Worm (Caenorhabditis elegans) whole organism, young adult: ENCODE data around the gene try-14.

Source experiments
- B0019.2 ChIP-seq: fragments of 200-800 bp; sonication (Bioruptor generic); conservative IDR thresholded peaks from 2 replicates; pipeline ENCODE4 v1.3.6; 2022; ENCODE audit warnings: missing genetic modification reagents, missing genetic modification characterization, missing compliant biosample characterization
- B0035.1 ChIP-seq: sonication (generic microtip); optimal IDR thresholded peaks from 2 replicates; lab custom pipeline; 2016; ENCODE audit warnings: missing genetic modification characterization, mild to moderate bottlenecking, missing compliant biosample characterization, missing genotype, missing genetic modification reagents
- C17E4.6 ChIP-seq: fragments of 200-800 bp; sonication (Bioruptor generic); IDR thresholded peaks from 2 replicates; pipeline ENCODE4 v1.3.6; 2022; ENCODE audit warnings: missing genetic modification reagents, missing genetic modification characterization, missing compliant biosample characterization
- F22D6.2 ChIP-seq: sonication (generic microtip); optimal IDR thresholded peaks from 2 replicates; lab custom pipeline; 2016; ENCODE audit warnings: mild to moderate bottlenecking, missing genetic modification characterization, missing compliant biosample characterization
- F33H1.4 ChIP-seq: fragments of 200-800 bp; sonication (Bioruptor generic); IDR thresholded peaks from 2 replicates; pipeline ENCODE4 v1.3.6; 2022; ENCODE audit warnings: missing genetic modification reagents, missing genetic modification characterization, missing compliant biosample characterization
- F37B4.10 ChIP-seq: fragments of 200-800 bp; sonication (Bioruptor generic); IDR thresholded peaks from 2 replicates; pipeline ENCODE4 v1.3.6; 2022; ENCODE audit warnings: missing genetic modification characterization, missing compliant biosample characterization
- F52B5.7 ChIP-seq: sonication (generic microtip); optimal IDR thresholded peaks from 2 replicates; lab custom pipeline; 2016; ENCODE audit warnings: mild to moderate bottlenecking, missing genetic modification characterization, missing compliant biosample characterization
- F57A8.1 ChIP-seq: fragments of 200-800 bp; sonication (Bioruptor generic); optimal IDR thresholded peaks from 2 replicates; lab custom pipeline; 2018; ENCODE audit warnings: mild to moderate bottlenecking, missing genetic modification characterization, moderate library complexity, missing compliant biosample characterization
- F57C9.4 ChIP-seq: sonication (generic microtip); optimal IDR thresholded peaks from 2 replicates; lab custom pipeline; 2017; ENCODE audit warnings: mild to moderate bottlenecking, missing genetic modification characterization, missing compliant biosample characterization
- K11D2.4 ChIP-seq: fragments of 200-800 bp; sonication (Bioruptor generic); IDR thresholded peaks from 2 replicates; pipeline ENCODE4 v1.3.6; 2022; ENCODE audit warnings: missing genetic modification reagents, missing genetic modification characterization, missing compliant biosample characterization
- K12H6.12 ChIP-seq: fragments of 200-800 bp; sonication (Bioruptor generic); optimal IDR thresholded peaks from 2 replicates; lab custom pipeline; 2018; ENCODE audit warnings: mild to moderate bottlenecking, missing genetic modification characterization, missing compliant biosample characterization
- T07F8.4 ChIP-seq: sonication (generic microtip); optimal IDR thresholded peaks from 2 replicates; lab custom pipeline; 2016; ENCODE audit warnings: mild to moderate bottlenecking, missing genetic modification characterization, moderate library complexity, missing compliant biosample characterization
- Y53G8AR.9 ChIP-seq: fragments of 200-800 bp; sonication (Bioruptor generic); conservative IDR thresholded peaks from 2 replicates; pipeline ENCODE4 v1.3.6; 2022; ENCODE audit warnings: missing genetic modification reagents, missing genetic modification characterization, missing compliant biosample characterization
- Y67H2A.10 ChIP-seq: fragments of 200-800 bp; sonication (Bioruptor generic); conservative IDR thresholded peaks from 2 replicates; pipeline ENCODE4 v1.3.6; 2022; ENCODE audit warnings: missing genetic modification reagents, missing genetic modification characterization, missing compliant biosample characterization
- Y95B8A.8 ChIP-seq: fragments of 200-800 bp; sonication (Bioruptor generic); IDR thresholded peaks from 2 replicates; pipeline ENCODE4 v1.3.6; 2022; ENCODE audit warnings: missing genetic modification reagents, missing genetic modification characterization, missing compliant biosample characterization
- ZK185.1 ChIP-seq: sonication (generic microtip); optimal IDR thresholded peaks from 2 replicates; lab custom pipeline; 2016; ENCODE audit warnings: mild to moderate bottlenecking, missing genetic modification characterization, missing compliant biosample characterization; ENCODE audit not compliant: poor library complexity, severe bottlenecking
- aptf-2 ChIP-seq: fragments of 200-800 bp; sonication (Bioruptor generic); conservative IDR thresholded peaks from 2 replicates; pipeline ENCODE4 v1.3.6; 2022; ENCODE audit warnings: missing genetic modification reagents, missing genetic modification characterization, missing compliant biosample characterization
- attf-3 ChIP-seq: fragments of 200-800 bp; sonication (Bioruptor generic); conservative IDR thresholded peaks from 2 replicates; pipeline ENCODE4 v1.3.6; 2022; ENCODE audit warnings: missing genetic modification reagents, missing genetic modification characterization, missing compliant biosample characterization
- attf-5 ChIP-seq: fragments of 200-800 bp; sonication (Bioruptor generic); optimal IDR thresholded peaks from 2 replicates; lab custom pipeline; 2018; ENCODE audit warnings: mild to moderate bottlenecking, missing genetic modification characterization, missing compliant biosample characterization
- ceh-100 ChIP-seq: fragments of 200-800 bp; sonication (Bioruptor generic); IDR thresholded peaks from 2 replicates; pipeline ENCODE4 v1.3.6; 2022; ENCODE audit warnings: missing genetic modification reagents, missing genetic modification characterization, missing compliant biosample characterization
- ceh-79 ChIP-seq: sonication (generic microtip); optimal IDR thresholded peaks from 2 replicates; lab custom pipeline; 2017; ENCODE audit warnings: mild to moderate bottlenecking, missing genetic modification characterization, missing compliant biosample characterization
- ceh-91 ChIP-seq: fragments of 200-800 bp; sonication (Bioruptor generic); IDR thresholded peaks from 2 replicates; pipeline ENCODE4 v1.3.6; 2022; ENCODE audit warnings: missing genetic modification reagents, missing genetic modification characterization, missing compliant biosample characterization
- dpff-1 ChIP-seq: sonication (generic microtip); optimal IDR thresholded peaks from 2 replicates; lab custom pipeline; 2017; ENCODE audit warnings: mild to moderate bottlenecking, missing genetic modification characterization, missing compliant biosample characterization
- efl-1 ChIP-seq: fragments of 150-350 bp; optimal IDR thresholded peaks from 2 replicates; lab custom pipeline; 2014; ENCODE audit warnings: missing biosample characterization, missing genetic modification reagents, missing genetic modification characterization
- egl-44 ChIP-seq: fragments of 200-800 bp; sonication (Bioruptor generic); IDR thresholded peaks from 2 replicates; pipeline ENCODE4 v1.3.6; 2022; ENCODE audit warnings: missing genetic modification reagents, missing genetic modification characterization, missing compliant biosample characterization
- hlh-26 ChIP-seq: fragments of 200-800 bp; sonication (Bioruptor generic); conservative IDR thresholded peaks from 2 replicates; pipeline ENCODE4 v1.3.6; 2022; ENCODE audit warnings: missing genetic modification reagents, missing genetic modification characterization, missing compliant biosample characterization
- hrde-1 ChIP-seq: sonication (generic microtip); optimal IDR thresholded peaks from 2 replicates; lab custom pipeline; 2016; ENCODE audit warnings: missing genetic modification characterization, mild to moderate bottlenecking, missing compliant biosample characterization, moderate library complexity, missing genotype, missing genetic modification reagents, borderline replicate concordance
- lag-1 ChIP-seq: fragments of 200-800 bp; sonication (Bioruptor generic); IDR thresholded peaks from 2 replicates; pipeline ENCODE4 v1.3.6; 2022; ENCODE audit warnings: missing genetic modification reagents, missing genetic modification characterization, missing compliant biosample characterization
- lin-26 ChIP-seq: fragments of 200-800 bp; sonication (Bioruptor generic); IDR thresholded peaks from 2 replicates; pipeline ENCODE4 v1.3.6; 2022; ENCODE audit warnings: missing genetic modification reagents, missing genetic modification characterization, missing compliant biosample characterization
- lin-40 ChIP-seq: sonication (generic microtip); optimal IDR thresholded peaks from 2 replicates; lab custom pipeline; 2016; ENCODE audit warnings: missing genetic modification characterization, mild to moderate bottlenecking, missing compliant biosample characterization, missing genotype, missing genetic modification reagents
- lir-1 ChIP-seq: fragments of 200-800 bp; sonication (Bioruptor generic); conservative IDR thresholded peaks from 2 replicates; pipeline ENCODE4 v1.3.6; 2022; ENCODE audit warnings: missing genetic modification reagents, missing genetic modification characterization, missing compliant biosample characterization
- madf-3 ChIP-seq: fragments of 200-800 bp; sonication (Bioruptor generic); IDR thresholded peaks from 2 replicates; pipeline ENCODE4 v1.3.6; 2022; ENCODE audit warnings: missing genetic modification reagents, missing genetic modification characterization, missing compliant biosample characterization
- madf-8 ChIP-seq: fragments of 200-800 bp; sonication (Bioruptor generic); conservative IDR thresholded peaks from 2 replicates; pipeline ENCODE4 v1.3.6; 2022; ENCODE audit warnings: missing genetic modification reagents, missing genetic modification characterization, missing compliant biosample characterization
- mes-4 ChIP-seq: sonication (generic microtip); optimal IDR thresholded peaks from 2 replicates; lab custom pipeline; 2016; ENCODE audit warnings: missing genotype, missing genetic modification characterization, missing compliant biosample characterization
- nfyb-1 ChIP-seq: fragments of 200-800 bp; sonication (Bioruptor generic); IDR thresholded peaks from 2 replicates; pipeline ENCODE4 v1.3.6; 2022; ENCODE audit warnings: missing genetic modification reagents, missing genetic modification characterization, missing compliant biosample characterization
- nhr-179 ChIP-seq: sonication (generic microtip); optimal IDR thresholded peaks from 2 replicates; lab custom pipeline; 2016; ENCODE audit warnings: mild to moderate bottlenecking, missing genetic modification characterization, missing compliant biosample characterization
- pbrm-1 ChIP-seq: fragments of 200-800 bp; sonication (Bioruptor generic); IDR thresholded peaks from 2 replicates; pipeline ENCODE4 v1.3.6; 2022; ENCODE audit warnings: missing genetic modification reagents, missing genetic modification characterization, missing compliant biosample characterization
- rcor-1 ChIP-seq: fragments of 200-800 bp; sonication (Bioruptor generic); IDR thresholded peaks from 2 replicates; pipeline ENCODE4 v1.3.6; 2022; ENCODE audit warnings: missing genetic modification reagents, missing genetic modification characterization, missing compliant biosample characterization
- rec-8 ChIP-seq, 2 experiments: sonication (generic microtip); optimal IDR thresholded peaks; 2 replicates each; lab custom pipeline; 2016; ENCODE audit warnings: mild to moderate bottlenecking in 2 of 2, missing genetic modification characterization in 2 of 2, missing genetic modification reagents in 2 of 2, missing genotype in 2 of 2, missing biosample characterization in 1 of 2, missing compliant biosample characterization in 1 of 2, moderate library complexity in 1 of 2
- sdz-38 ChIP-seq: sonication (generic microtip); optimal IDR thresholded peaks from 2 replicates; lab custom pipeline; 2016; ENCODE audit warnings: missing genotype, missing genetic modification characterization, missing compliant biosample characterization
- snpc-1.3 ChIP-seq: sonication (generic microtip); optimal IDR thresholded peaks from 2 replicates; lab custom pipeline; 2017; ENCODE audit warnings: missing genetic modification characterization, mild to moderate bottlenecking, missing compliant biosample characterization, antibody characterized with exemption, moderate library complexity, missing genotype, missing genetic modification reagents; ENCODE audit not compliant: insufficient read depth
- snpc-3.4 ChIP-seq: sonication (generic microtip); optimal IDR thresholded peaks from 2 replicates; lab custom pipeline; 2017; ENCODE audit warnings: missing genetic modification characterization, mild to moderate bottlenecking, missing compliant biosample characterization, antibody characterized with exemption, moderate library complexity, missing genotype, missing genetic modification reagents
- snpc-4 ChIP-seq, 5 experiments: fragments of 150-350 bp in 1 of 5; sonication (generic microtip) in 4 of 5; optimal IDR thresholded peaks; 2 replicates each; lab custom pipeline; 2014 to 2018; ENCODE audit warnings: missing genetic modification characterization in 5 of 5, missing biosample characterization in 3 of 5, antibody characterized with exemption in 2 of 5, mild to moderate bottlenecking in 2 of 5, missing compliant biosample characterization in 2 of 5, missing genotype in 2 of 5, moderate library complexity in 2 of 5, missing genetic modification reagents in 1 of 5
- unc-62 ChIP-seq: fragments of 150-350 bp; optimal IDR thresholded peaks from 2 replicates; lab custom pipeline; 2014; ENCODE audit warnings: missing biosample characterization, missing genetic modification reagents, missing genetic modification characterization
- zim-3 ChIP-seq: sonication (generic microtip); optimal IDR thresholded peaks from 2 replicates; lab custom pipeline; 2017; ENCODE audit warnings: mild to moderate bottlenecking, missing genetic modification characterization, moderate library complexity, missing compliant biosample characterization
- ztf-28 ChIP-seq: fragments of 200-800 bp; sonication (Bioruptor generic); IDR thresholded peaks from 2 replicates; pipeline ENCODE4 v1.3.6; 2022; ENCODE audit warnings: missing genetic modification reagents, missing genetic modification characterization, missing compliant biosample characterization
- ztf-3 ChIP-seq: fragments of 200-800 bp; sonication (Bioruptor generic); optimal IDR thresholded peaks from 2 replicates; lab custom pipeline; 2018; ENCODE audit warnings: mild to moderate bottlenecking, missing genetic modification characterization, missing compliant biosample characterization

The try-14 gene

ce11 chrX:7500970-7501369, 5.6 kb upstream of the try-14 start, which contains the start of gene uggt-1 (continued):
- TF ChIP-seq K12H6.12 (peak; percentile 83), zim-3 (tag; lab: Kevin White, UChicago) (no peak), Y95B8A.8 (GFP tag; lab: Robert Waterston, UW) (no peak), madf-3 (0 out of 2 replicates have a peak, but pooled peaks have one; percentile 48), aptf-2 (GFP tag; lab: Robert Waterston, UW) (no peak), ceh-100 (GFP tag; lab: Robert Waterston, UW) (peak; percentile 32; the same call in 1 of the 2 replicates), ztf-3 (GFP tag; lab: Kevin White, UChicago) (no peak), madf-8 (no peak), F22D6.2 (no peak), B0019.2 (GFP tag; lab: Robert Waterston, UW) (no peak), lag-1 (GFP tag; lab: Robert Waterston, UW) (no peak), dpff-1 (tag; lab: Kevin White, UChicago) (no peak), unc-62 (GFP tag; lab: Kevin White, UChicago) (peak; percentile 1), nhr-179 (tag; lab: Kevin White, UChicago) (no peak), snpc-4 (GFP tag; optimal IDR thresholded peaks at IDR 0.05; lab: Kevin White, UChicago) (peak; percentile 15), snpc-4 (tag; optimal IDR thresholded peaks at IDR 0.05; lab: Kevin White, UChicago) (peak in 1 of 4 experiments; percentile 79), F57C9.4 (tag; lab: Kevin White, UChicago) (no peak), attf-5 (GFP tag; lab: Kevin White, UChicago) (peak; percentile 93), attf-3 (GFP tag; lab: Robert Waterston, UW) (no peak), ceh-91 (no peak), ceh-79 (tag; lab: Kevin White, UChicago) (no peak), pbrm-1 (GFP tag; lab: Robert Waterston, UW) (peak; percentile 85), snpc-1.3 (tag; lab: Kevin White, UChicago) (no peak), hlh-26 (GFP tag; lab: Robert Waterston, UW) (no peak), Y67H2A.10 (GFP tag; lab: Robert Waterston, UW) (no peak), rcor-1 (GFP tag; lab: Robert Waterston, UW) (peak; percentile 58; the same call in 1 of the 2 replicates), C17E4.6 (GFP tag; lab: Robert Waterston, UW) (0 out of 2 replicates have a peak, but pooled peaks have one; percentile 33), snpc-3.4 (tag; lab: Kevin White, UChicago) (peak; percentile 11), ztf-28 (no peak), efl-1 (GFP tag; lab: Kevin White, UChicago) (no peak), mes-4 (tag; lab: Kevin White, UChicago) (no peak), hrde-1 (tag; lab: Kevin White, UChicago) (no peak), B0035.1 (tag; lab: Kevin White, UChicago) (peak; percentile 22), F37B4.10 (GFP tag; lab: Robert Waterston, UW) (no peak), F33H1.4 (GFP tag; lab: Robert Waterston, UW) (no peak), F57A8.1 (GFP tag; lab: Kevin White, UChicago) (no peak), rec-8 (tag; optimal IDR thresholded peaks at IDR 0.05; lab: Kevin White, UChicago) (no peak), K11D2.4 (GFP tag; lab: Robert Waterston, UW) (peak; percentile 84), sdz-38 (tag; lab: Kevin White, UChicago) (no peak), egl-44 (GFP tag; lab: Robert Waterston, UW) (no peak), Y53G8AR.9 (GFP tag; lab: Robert Waterston, UW) (no peak), ZK185.1 (tag; lab: Kevin White, UChicago) (peak; percentile 88), lin-40 (tag; lab: Kevin White, UChicago) (peak; percentile 92), lin-26 (GFP tag; lab: Robert Waterston, UW) (no peak), nfyb-1 (GFP tag; lab: Robert Waterston, UW) (peak; percentile 54), F52B5.7 (tag; lab: Kevin White, UChicago) (no peak), T07F8.4 (tag; lab: Kevin White, UChicago) (no peak), lir-1 (peak; percentile 64; the same call in 1 of the 2 replicates)
